Worm (Caenorhabditis elegans) whole organism, mixed stage, embryonic: ENCODE measurements around the gene cht-5.
A peak's percentile ranks its signal among the peaks of the same experiment; 100 is the strongest.

Experiments used
- M03D4.4 ChIP-seq: sonication (generic microtip); optimal IDR thresholded peaks from 2 replicates; lab custom pipeline; 2017; ENCODE audit warnings: mild to moderate bottlenecking, missing genetic modification characterization, missing compliant biosample characterization
- bed-3 ChIP-seq: fragments of 200-800 bp; sonication (Bioruptor generic); optimal IDR thresholded peaks from 3 replicates; lab custom pipeline; 2018; ENCODE audit warnings: mild to moderate bottlenecking, missing genetic modification characterization, moderate library complexity, missing compliant biosample characterization
- blmp-1 ChIP-seq: fragments of 150-350 bp; optimal IDR thresholded peaks from 2 replicates; lab custom pipeline; 2014; ENCODE audit warnings: missing biosample characterization, missing genetic modification characterization
- ceh-39 ChIP-seq: fragments of 150-350 bp; optimal IDR thresholded peaks from 2 replicates; lab custom pipeline; 2014; ENCODE audit warnings: missing biosample characterization, missing genetic modification characterization
- ceh-43 ChIP-seq: fragments of 200-800 bp; sonication (Bioruptor generic); optimal IDR thresholded peaks from 2 replicates; lab custom pipeline; 2018; ENCODE audit warnings: mild to moderate bottlenecking, missing genetic modification characterization, moderate library complexity, missing compliant biosample characterization
- ceh-83 ChIP-seq: fragments of 200-800 bp; sonication (Bioruptor generic); optimal IDR thresholded peaks from 2 replicates; lab custom pipeline; 2018; ENCODE audit warnings: mild to moderate bottlenecking, missing genetic modification characterization, missing compliant biosample characterization
- ces-1 ChIP-seq: fragments of 150-350 bp; optimal IDR thresholded peaks from 2 replicates; lab custom pipeline; 2014; ENCODE audit warnings: missing biosample characterization, missing genetic modification reagents, missing genetic modification characterization
- cnd-1 ChIP-seq: fragments of 200-800 bp; sonication (Bioruptor generic); optimal IDR thresholded peaks from 2 replicates; lab custom pipeline; 2018; ENCODE audit warnings: mild to moderate bottlenecking, missing genetic modification characterization, missing compliant biosample characterization
- drap-1 ChIP-seq: fragments of 200-800 bp; sonication (Bioruptor generic); optimal IDR thresholded peaks from 3 replicates; lab custom pipeline; 2018; ENCODE audit warnings: mild to moderate bottlenecking, missing genetic modification characterization, missing compliant biosample characterization
- elt-1 ChIP-seq: sonication (generic microtip); optimal IDR thresholded peaks from 2 replicates; lab custom pipeline; 2017; ENCODE audit warnings: missing genetic modification characterization, mild to moderate bottlenecking, missing compliant biosample characterization, antibody characterized with exemption, moderate library complexity, borderline replicate concordance; ENCODE audit not compliant: insufficient read depth
- elt-3 ChIP-seq: fragments of 150-350 bp; optimal IDR thresholded peaks from 2 replicates; lab custom pipeline; 2014; ENCODE audit warnings: missing biosample characterization, missing genetic modification characterization
- flh-1 ChIP-seq: fragments of 200-800 bp; sonication (Bioruptor generic); optimal IDR thresholded peaks from 2 replicates; lab custom pipeline; 2018; ENCODE audit warnings: mild to moderate bottlenecking, missing genetic modification characterization, moderate library complexity, missing compliant biosample characterization
- ham-2 ChIP-seq: fragments of 200-800 bp; sonication (Bioruptor generic); optimal IDR thresholded peaks from 2 replicates; lab custom pipeline; 2018; ENCODE audit warnings: mild to moderate bottlenecking, missing genetic modification characterization, missing compliant biosample characterization
- hlh-1 ChIP-seq: fragments of 150-350 bp; optimal IDR thresholded peaks from 2 replicates; lab custom pipeline; 2014; ENCODE audit warnings: missing biosample characterization, missing genetic modification reagents, missing genetic modification characterization
- lin-13 ChIP-seq: fragments of 150-350 bp; optimal IDR thresholded peaks from 2 replicates; lab custom pipeline; 2014; ENCODE audit warnings: missing biosample characterization, missing genetic modification characterization
- lin-32 ChIP-seq: fragments of 200-800 bp; sonication (Bioruptor generic); optimal IDR thresholded peaks from 2 replicates; lab custom pipeline; 2018; ENCODE audit warnings: mild to moderate bottlenecking, missing genetic modification characterization, missing compliant biosample characterization
- lsy-2 ChIP-seq: fragments of 150-350 bp; optimal IDR thresholded peaks from 2 replicates; lab custom pipeline; 2014; ENCODE audit warnings: missing biosample characterization, missing genetic modification characterization
- mab-5 ChIP-seq: fragments of 150-350 bp; optimal IDR thresholded peaks from 2 replicates; lab custom pipeline; 2014; ENCODE audit warnings: missing biosample characterization, missing genetic modification characterization
- mep-1 ChIP-seq: fragments of 150-350 bp; optimal IDR thresholded peaks from 2 replicates; lab custom pipeline; 2017; ENCODE audit warnings: missing biosample characterization, missing genetic modification reagents, missing genetic modification characterization, inconsistent platforms
- nhr-12 ChIP-seq: fragments of 150-350 bp; optimal IDR thresholded peaks from 2 replicates; lab custom pipeline; 2014; ENCODE audit warnings: missing biosample characterization, missing genetic modification characterization
- nhr-2 ChIP-seq: fragments of 150-350 bp; optimal IDR thresholded peaks from 2 replicates; lab custom pipeline; 2014; ENCODE audit warnings: missing biosample characterization, missing genetic modification characterization
- nhr-237 ChIP-seq: fragments of 150-350 bp; optimal IDR thresholded peaks from 2 replicates; lab custom pipeline; 2014; ENCODE audit warnings: missing biosample characterization, missing genetic modification characterization
- nhr-28 ChIP-seq: fragments of 150-350 bp; optimal IDR thresholded peaks from 2 replicates; lab custom pipeline; 2014; ENCODE audit warnings: missing biosample characterization, missing genetic modification characterization
- nhr-76 ChIP-seq: sonication (generic microtip); optimal IDR thresholded peaks from 2 replicates; lab custom pipeline; 2017; ENCODE audit warnings: missing biosample characterization, missing genetic modification characterization
- pha-4 ChIP-seq: fragments of 150-350 bp; optimal IDR thresholded peaks from 2 replicates; lab custom pipeline; 2018; ENCODE audit warnings: missing biosample characterization, missing genetic modification reagents, missing genetic modification characterization
- sem-2 ChIP-seq: fragments of 200-800 bp; sonication (Bioruptor generic); optimal IDR thresholded peaks from 2 replicates; lab custom pipeline; 2018; ENCODE audit warnings: mild to moderate bottlenecking, missing genetic modification characterization, missing compliant biosample characterization
- snpc-4 ChIP-seq: fragments of 150-350 bp; optimal IDR thresholded peaks from 2 replicates; lab custom pipeline; 2014; ENCODE audit warnings: missing biosample characterization, missing genetic modification characterization
- sptf-1 ChIP-seq: sonication (generic microtip); optimal IDR thresholded peaks from 2 replicates; lab custom pipeline; 2017; ENCODE audit warnings: mild to moderate bottlenecking, missing genetic modification characterization, moderate library complexity, missing compliant biosample characterization
- tbx-8 ChIP-seq: fragments of 200-800 bp; sonication (Bioruptor generic); optimal IDR thresholded peaks from 2 replicates; lab custom pipeline; 2018; ENCODE audit warnings: mild to moderate bottlenecking, missing genetic modification characterization, moderate library complexity, missing compliant biosample characterization
- unc-39 ChIP-seq: fragments of 150-350 bp; optimal IDR thresholded peaks from 2 replicates; lab custom pipeline; 2014; ENCODE audit warnings: missing biosample characterization, missing genetic modification characterization

cht-5 gene

DNA sequence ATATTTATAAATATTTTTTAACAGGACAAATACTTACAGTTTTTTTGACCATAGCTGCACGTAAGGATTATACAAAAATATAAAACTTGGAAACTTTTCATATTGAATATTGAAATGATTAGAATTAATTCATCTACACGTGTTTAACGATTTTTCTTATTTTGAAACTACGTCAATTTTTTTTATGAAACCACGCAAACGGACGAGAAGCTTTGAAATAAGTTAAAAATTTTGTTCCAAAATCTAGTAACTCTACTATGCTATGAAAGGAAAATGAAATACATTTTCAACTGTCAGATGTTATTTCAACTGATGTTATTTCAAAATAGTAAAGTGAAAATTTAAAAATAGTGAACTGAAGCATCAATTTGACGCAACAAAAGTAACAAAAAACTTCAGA is 40.6 kb upstream of the cht-5 start, which contains the start of gene F57A8.6:
Gene F57A8.6, minus strand, starts transcription at position 101 of the 400 bp plus-strand sequence.
- no peak for TF ChIP-seq ham-2
- no peak for TF ChIP-seq nhr-12 (tag; lab: Kevin White, UChicago)
- no peak for TF ChIP-seq lsy-2
- no peak for TF ChIP-seq drap-1 (GFP tag; lab: Kevin White, UChicago)
- TF ChIP-seq nhr-28 (tag; lab: Kevin White, UChicago), result no peak
- TF ChIP-seq elt-1 (tag; lab: Kevin White, UChicago), result no peak
- TF ChIP-seq lin-32, result no peak
- no peak for TF ChIP-seq unc-39 (tag; lab: Kevin White, UChicago)
- TF ChIP-seq elt-3, result no peak
- TF ChIP-seq ces-1, result no peak

DNA sequence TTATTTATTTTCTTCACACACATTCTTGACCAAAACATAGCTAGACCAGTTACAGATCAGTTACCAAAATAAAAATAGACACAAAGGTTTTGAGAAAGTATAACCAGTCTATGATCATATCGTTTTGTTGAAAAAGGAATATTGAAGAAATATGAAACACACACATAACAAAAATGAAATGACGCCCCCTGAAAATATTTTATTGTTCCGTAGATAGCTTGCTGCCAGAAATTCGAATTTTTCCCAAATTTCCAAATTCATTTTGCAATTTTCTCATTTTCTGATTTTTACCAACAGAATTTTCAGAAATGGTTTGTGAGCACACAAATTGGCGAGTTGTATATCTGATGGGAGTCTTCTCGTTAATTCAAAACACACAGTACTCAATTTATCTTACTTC is 39.0 kb upstream of the cht-5 start, which contains the start of gene F57A8.7:
Gene F57A8.7, plus strand, starts transcription at position 301 of the 400 bp plus-strand sequence.
- TF ChIP-seq nhr-12 (tag; lab: Kevin White, UChicago) (no peak), ceh-83 (no peak), blmp-1 (tag; lab: Kevin White, UChicago) (no peak), bed-3 (GFP tag; lab: Kevin White, UChicago) (no peak), nhr-28 (tag; lab: Kevin White, UChicago) (no peak), flh-1 (GFP tag; lab: Kevin White, UChicago) (no peak), drap-1 (GFP tag; lab: Kevin White, UChicago) (no peak), elt-3 (no peak), mab-5 (tag; lab: Kevin White, UChicago) (no peak), lsy-2 (no peak), nhr-76 (tag; lab: Kevin White, UChicago) (no peak), ces-1 (no peak), mep-1 (no peak)

DNA sequence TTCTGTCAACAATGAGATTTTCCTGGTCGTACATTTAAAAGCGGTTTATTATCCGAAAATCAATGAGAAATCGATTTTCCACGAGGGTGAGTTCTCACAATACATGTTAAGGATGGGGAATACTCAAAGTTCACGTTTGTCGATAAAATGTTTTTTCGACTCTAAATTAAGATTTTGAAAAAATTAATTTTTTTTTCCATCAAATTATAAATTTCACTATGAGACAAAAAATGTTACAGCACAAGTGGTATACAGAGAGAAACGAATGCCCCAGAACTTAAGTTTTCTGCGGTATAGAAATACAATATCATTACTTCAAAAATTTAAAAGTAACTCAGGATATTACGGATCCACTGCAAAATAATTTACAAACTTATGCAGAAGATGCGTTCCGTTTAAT is 36.2 kb upstream of the cht-5 start, which contains the start of gene R04B5.1:
Gene R04B5.1, minus strand, starts transcription at position 101 of the 400 bp plus-strand sequence.
- TF ChIP-seq mep-1, result no peak
- no peak for TF ChIP-seq pha-4 (tag; lab: Kevin White, UChicago)

DNA sequence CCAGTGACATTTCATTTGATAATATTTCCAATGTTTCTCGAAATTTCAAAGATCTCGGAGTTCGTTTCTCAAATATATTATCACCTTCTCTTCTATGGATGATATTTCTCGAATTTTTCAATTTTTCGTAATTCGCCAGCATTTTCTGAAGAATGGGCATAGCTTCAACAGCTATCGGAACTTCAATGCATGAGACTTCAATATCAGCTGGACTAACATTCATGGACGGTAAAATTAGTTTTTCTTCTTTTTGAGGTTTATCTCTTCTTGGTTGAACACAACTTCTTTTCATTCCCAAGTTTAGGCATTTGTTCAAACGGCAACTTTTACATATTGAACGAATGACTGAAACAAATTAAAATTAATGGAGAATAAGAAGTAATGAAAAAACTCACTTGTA is 33.5 kb upstream of the cht-5 start:
- TF ChIP-seq ceh-43 (GFP tag; lab: Kevin White, UChicago), result no peak
- TF ChIP-seq elt-1 (tag; lab: Kevin White, UChicago), result no peak
- no peak for TF ChIP-seq blmp-1 (tag; lab: Kevin White, UChicago)
- TF ChIP-seq cnd-1 (tag; lab: Kevin White, UChicago), result no peak
- no peak for TF ChIP-seq hlh-1 (tag; lab: Kevin White, UChicago)
- no peak for TF ChIP-seq sptf-1
- no peak for TF ChIP-seq ham-2
- no peak for TF ChIP-seq nhr-28 (tag; lab: Kevin White, UChicago)
- no peak for TF ChIP-seq pha-4 (tag; lab: Kevin White, UChicago)
- no peak for TF ChIP-seq ceh-83
- TF ChIP-seq ceh-39 (tag; lab: Kevin White, UChicago), result no peak
- TF ChIP-seq tbx-8 (GFP tag; lab: Kevin White, UChicago), result no peak
- TF ChIP-seq lin-13 (tag; lab: Kevin White, UChicago), result no peak
- TF ChIP-seq ces-1, result no peak

DNA sequence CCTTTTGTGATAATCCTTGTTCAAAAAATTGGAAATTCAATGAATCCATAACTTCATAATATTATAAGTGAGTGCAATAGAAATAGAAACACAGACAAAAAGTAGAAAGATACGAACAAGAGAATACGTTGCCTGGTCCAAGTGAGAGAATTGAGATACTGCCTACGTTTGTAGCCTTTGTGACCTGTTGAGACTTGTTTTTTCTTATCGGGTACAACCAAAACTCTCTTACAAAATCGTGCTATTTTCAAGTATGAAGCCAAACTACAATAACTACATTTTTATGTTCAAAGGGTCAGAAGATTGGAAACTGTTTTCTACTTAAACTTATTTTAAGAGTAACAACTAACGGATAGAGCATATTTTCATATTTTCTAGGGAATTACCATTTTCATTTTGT is 32.8 kb upstream of the cht-5 start, which contains the start of gene nhr-205:
Gene nhr-205, minus strand, starts transcription at position 141 of the 400 bp plus-strand sequence.
- TF ChIP-seq bed-3 (GFP tag; lab: Kevin White, UChicago), result no peak
- TF ChIP-seq ceh-83, result no peak
- TF ChIP-seq nhr-76 (tag; lab: Kevin White, UChicago), result no peak
- TF ChIP-seq tbx-8 (GFP tag; lab: Kevin White, UChicago), result no peak

DNA sequence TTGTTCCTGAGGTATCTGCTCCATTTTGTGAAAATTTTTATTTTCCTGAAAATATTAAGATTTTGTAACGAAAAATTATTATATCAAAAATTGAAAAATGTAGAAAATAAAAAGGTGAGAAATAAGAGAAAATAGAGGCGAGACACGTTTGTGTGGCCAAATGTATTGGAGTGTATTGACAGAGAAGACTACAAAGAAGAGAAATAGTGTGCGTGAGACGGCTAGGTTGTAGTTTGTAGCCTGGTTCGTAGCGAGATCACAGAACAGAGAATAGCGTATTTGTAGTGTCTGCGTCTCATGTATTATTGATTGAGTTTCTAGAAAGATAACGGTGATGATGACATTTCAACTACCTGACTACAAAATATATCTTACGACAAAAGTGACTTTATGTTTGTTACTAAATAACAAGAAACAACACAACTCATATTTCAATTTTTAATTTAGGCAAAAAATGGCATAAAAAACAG is 30.4 kb upstream of the cht-5 start, which contains the start of gene nhr-12:
Gene nhr-12, minus strand, starts transcription at position 51 of the 470 bp plus-strand sequence.
- TF ChIP-seq nhr-237 (tag; lab: Kevin White, UChicago) (no peak), ceh-39 (tag; lab: Kevin White, UChicago) (no peak), nhr-76 (tag; lab: Kevin White, UChicago) (no peak), unc-39 (tag; lab: Kevin White, UChicago) (no peak), mep-1 (peak; percentile 13), nhr-2 (tag; lab: Kevin White, UChicago) (no peak), blmp-1 (tag; lab: Kevin White, UChicago) (no peak), M03D4.4 (tag; lab: Kevin White, UChicago) (no peak), lin-32 (no peak), hlh-1 (tag; lab: Kevin White, UChicago) (no peak), elt-3 (no peak), ceh-43 (GFP tag; lab: Kevin White, UChicago) (no peak), snpc-4 (no peak), sem-2 (GFP tag; lab: Kevin White, UChicago) (no peak), mab-5 (tag; lab: Kevin White, UChicago) (no peak), nhr-28 (tag; lab: Kevin White, UChicago) (peak; percentile 50), pha-4 (tag; lab: Kevin White, UChicago) (no peak)
